Worm (Caenorhabditis elegans): ENCODE data around the gene F59B10.6.

Gene F59B10.6

ce11 chrII:10523583-10523982 is 691 bp downstream of the F59B10.6 start, which contains the start of gene F59B10.5:
Gene F59B10.5 (minus strand): TSS chrII:10523683.
- TF ChIP-seq aly-1 (tag; optimal IDR thresholded peaks at IDR 0.05) (no peak), ceh-13 (GFP tag; optimal IDR thresholded peaks at IDR 0.05) (no peak), B0310.2 (tag; optimal IDR thresholded peaks at IDR 0.05) (no peak), ceh-36 (tag; optimal IDR thresholded peaks at IDR 0.05) (no peak), pes-1 (GFP tag; IDR thresholded peaks at IDR 0.05) (no peak), scrt-1 (GFP tag; IDR thresholded peaks at IDR 0.05) (no peak), tbx-37 (GFP tag; conservative IDR thresholded peaks at IDR 0.05) (no peak), hmbx-1 (tag; optimal IDR thresholded peaks at IDR 0.05) (no peak), flt-1 (GFP tag; IDR thresholded peaks at IDR 0.05) (no peak), hmg-4 (GFP tag; optimal IDR thresholded peaks at IDR 0.05) (no peak), hnd-1 (tag; optimal IDR thresholded peaks at IDR 0.05) (no peak), tra-4 (tag; optimal IDR thresholded peaks at IDR 0.05) (no peak), tbx-11 (GFP tag; IDR thresholded peaks at IDR 0.05) (no peak), ama-1 (optimal IDR thresholded peaks at IDR 0.05) (no peak)

ce11 chrII:10523031-10523430 is 1.2 kb downstream of the F59B10.6 start:
- no peak for TF ChIP-seq aly-1 (tag; optimal IDR thresholded peaks at IDR 0.05)
- TF ChIP-seq scrt-1 (GFP tag; IDR thresholded peaks at IDR 0.05): no peak
- no peak for TF ChIP-seq tra-4 (tag; optimal IDR thresholded peaks at IDR 0.05)
- no peak for TF ChIP-seq flt-1 (GFP tag; IDR thresholded peaks at IDR 0.05)
- no peak for TF ChIP-seq ceh-13 (GFP tag; optimal IDR thresholded peaks at IDR 0.05)
- TF ChIP-seq ets-7 (tag; optimal IDR thresholded peaks at IDR 0.05): no peak
- no peak for TF ChIP-seq B0310.2 (tag; optimal IDR thresholded peaks at IDR 0.05)

- TF ChIP-seq ceh-36 (tag; optimal IDR thresholded peaks at IDR 0.05): no peak
- TF ChIP-seq ama-1 (optimal IDR thresholded peaks at IDR 0.05): no peak
- TF ChIP-seq hmbx-1 (tag; optimal IDR thresholded peaks at IDR 0.05): no peak
- no peak for TF ChIP-seq F13C5.2 (tag; optimal IDR thresholded peaks at IDR 0.05)
- no peak for TF ChIP-seq tbx-37 (GFP tag; conservative IDR thresholded peaks at IDR 0.05)
- no peak for TF ChIP-seq sea-1 (GFP tag; conservative IDR thresholded peaks at IDR 0.05)
- no peak for TF ChIP-seq ceh-13 (GFP tag; optimal IDR thresholded peaks at IDR 0.05)
- TF ChIP-seq aly-1 (tag; optimal IDR thresholded peaks at IDR 0.05): no peak
- no peak for TF ChIP-seq pes-1 (GFP tag; IDR thresholded peaks at IDR 0.05)
- TF ChIP-seq hnd-1 (tag; optimal IDR thresholded peaks at IDR 0.05): no peak
- TF ChIP-seq ets-7 (tag; optimal IDR thresholded peaks at IDR 0.05): no peak
- no peak for TF ChIP-seq flt-1 (GFP tag; IDR thresholded peaks at IDR 0.05)
- no peak for TF ChIP-seq hmg-4 (GFP tag; optimal IDR thresholded peaks at IDR 0.05)
- TF ChIP-seq B0310.2 (tag; optimal IDR thresholded peaks at IDR 0.05): no peak
- TF ChIP-seq tbx-11 (GFP tag; IDR thresholded peaks at IDR 0.05): no peak
- no peak for TF ChIP-seq scrt-1 (GFP tag; IDR thresholded peaks at IDR 0.05)
- no peak for TF ChIP-seq tra-4 (tag; optimal IDR thresholded peaks at IDR 0.05)
Observed at ce11 chrII:10519863-10520262, 4.4 kb downstream of the F59B10.6 start.

- TF ChIP-seq F13C5.2 (tag; optimal IDR thresholded peaks at IDR 0.05) (no peak), scrt-1 (GFP tag; IDR thresholded peaks at IDR 0.05) (no peak), sea-1 (GFP tag; conservative IDR thresholded peaks at IDR 0.05) (no peak), flt-1 (GFP tag; IDR thresholded peaks at IDR 0.05) (no peak), hmbx-1 (tag; optimal IDR thresholded peaks at IDR 0.05) (no peak), tbx-37 (GFP tag; conservative IDR thresholded peaks at IDR 0.05) (no peak), ceh-13 (GFP tag; optimal IDR thresholded peaks at IDR 0.05) (no peak), hnd-1 (tag; optimal IDR thresholded peaks at IDR 0.05) (no peak), B0310.2 (tag; optimal IDR thresholded peaks at IDR 0.05) (no peak), aly-1 (tag; optimal IDR thresholded peaks at IDR 0.05) (no peak), pes-1 (GFP tag; IDR thresholded peaks at IDR 0.05) (no peak), ama-1 (optimal IDR thresholded peaks at IDR 0.05) (no peak), tra-4 (tag; optimal IDR thresholded peaks at IDR 0.05) (no peak), ceh-36 (tag; optimal IDR thresholded peaks at IDR 0.05) (no peak), ets-7 (tag; optimal IDR thresholded peaks at IDR 0.05) (no peak), hmg-4 (GFP tag; optimal IDR thresholded peaks at IDR 0.05) (no peak), tbx-11 (GFP tag; IDR thresholded peaks at IDR 0.05) (no peak)
Observed at ce11 chrII:10519017-10519416, 5.3 kb downstream of the F59B10.6 start, which contains the start of gene F59B10.4. Gene F59B10.4 (minus strand): TSS chrII:10519117.

- TF ChIP-seq ceh-13 (GFP tag; optimal IDR thresholded peaks at IDR 0.05): no peak
- no peak for TF ChIP-seq hnd-1 (tag; optimal IDR thresholded peaks at IDR 0.05)
- no peak for TF ChIP-seq sea-1 (GFP tag; conservative IDR thresholded peaks at IDR 0.05)
- no peak for TF ChIP-seq flt-1 (GFP tag; IDR thresholded peaks at IDR 0.05)
- TF ChIP-seq ets-7 (tag; optimal IDR thresholded peaks at IDR 0.05): no peak
- TF ChIP-seq tbx-37 (GFP tag; conservative IDR thresholded peaks at IDR 0.05): no peak
- TF ChIP-seq scrt-1 (GFP tag; IDR thresholded peaks at IDR 0.05): no peak
Observed at ce11 chrII:10516375-10516774, 7.9 kb downstream of the F59B10.6 start.

- no peak for TF ChIP-seq B0310.2 (tag; optimal IDR thresholded peaks at IDR 0.05)
- no peak for TF ChIP-seq tbx-11 (GFP tag; IDR thresholded peaks at IDR 0.05)
- TF ChIP-seq hmbx-1 (tag; optimal IDR thresholded peaks at IDR 0.05): no peak
- no peak for TF ChIP-seq ceh-13 (GFP tag; optimal IDR thresholded peaks at IDR 0.05)
- TF ChIP-seq hnd-1 (tag; optimal IDR thresholded peaks at IDR 0.05): no peak
- TF ChIP-seq ceh-36 (tag; optimal IDR thresholded peaks at IDR 0.05): no peak
- TF ChIP-seq ets-7 (tag; optimal IDR thresholded peaks at IDR 0.05): no peak
- TF ChIP-seq aly-1 (tag; optimal IDR thresholded peaks at IDR 0.05): no peak
- no peak for TF ChIP-seq scrt-1 (GFP tag; IDR thresholded peaks at IDR 0.05)
- no peak for TF ChIP-seq F13C5.2 (tag; optimal IDR thresholded peaks at IDR 0.05)
- no peak for TF ChIP-seq sea-1 (GFP tag; conservative IDR thresholded peaks at IDR 0.05)
- no peak for TF ChIP-seq hmg-4 (GFP tag; optimal IDR thresholded peaks at IDR 0.05)
Observed at ce11 chrII:10515422-10515821, 8.9 kb downstream of the F59B10.6 start.

ce11 chrII:10513377-10513776 is 10.9 kb downstream of the F59B10.6 start:
- TF ChIP-seq sea-1 (GFP tag; conservative IDR thresholded peaks at IDR 0.05): no peak
- no peak for TF ChIP-seq tbx-37 (GFP tag; conservative IDR thresholded peaks at IDR 0.05)
- no peak for TF ChIP-seq scrt-1 (GFP tag; IDR thresholded peaks at IDR 0.05)
- no peak for TF ChIP-seq pes-1 (GFP tag; IDR thresholded peaks at IDR 0.05)

ce11 chrII:10510242-10510641 is 14.0 kb downstream of the F59B10.6 start, which contains the start of gene F59B10.3:
Gene F59B10.3 (plus strand): TSS chrII:10510542.
- TF ChIP-seq F13C5.2 (tag; optimal IDR thresholded peaks at IDR 0.05): no peak
- no peak for TF ChIP-seq tbx-11 (GFP tag; IDR thresholded peaks at IDR 0.05)
- TF ChIP-seq ets-7 (tag; optimal IDR thresholded peaks at IDR 0.05): no peak
- TF ChIP-seq ama-1 (optimal IDR thresholded peaks at IDR 0.05): no peak

Data from whole organism, early embryonic.